Worm (Caenorhabditis elegans) whole organism, early embryonic: ENCODE results near the gene T26G10.4.
A peak's percentile ranks its signal among the peaks of the same experiment; 100 is the strongest.

Experiments used
- B0310.2 ChIP-seq: sonication (generic microtip); optimal IDR thresholded peaks from 2 replicates; lab custom pipeline; 2016; ENCODE audit warnings: mild to moderate bottlenecking, missing genetic modification characterization, missing compliant biosample characterization
- F13C5.2 ChIP-seq: sonication (generic microtip); optimal IDR thresholded peaks from 2 replicates; lab custom pipeline; 2017; ENCODE audit warnings: mild to moderate bottlenecking, missing genetic modification characterization, inconsistent platforms, missing compliant biosample characterization
- aly-1 ChIP-seq: sonication (generic microtip); optimal IDR thresholded peaks from 2 replicates; lab custom pipeline; 2016; ENCODE audit warnings: missing genetic modification characterization, missing compliant biosample characterization
- ama-1 ChIP-seq: fragments of 150-350 bp; optimal IDR thresholded peaks from 2 replicates; lab custom pipeline; 2014
- ceh-13 ChIP-seq: fragments of 200-800 bp; sonication (Bioruptor generic); optimal IDR thresholded peaks from 2 replicates; lab custom pipeline; 2018; ENCODE audit warnings: mild to moderate bottlenecking, missing genetic modification characterization, missing compliant biosample characterization
- ceh-36 ChIP-seq: sonication (generic microtip); optimal IDR thresholded peaks from 2 replicates; lab custom pipeline; 2016; ENCODE audit warnings: missing genetic modification characterization, inconsistent platforms, missing compliant biosample characterization
- ets-7 ChIP-seq: sonication (generic microtip); optimal IDR thresholded peaks from 2 replicates; lab custom pipeline; 2016; ENCODE audit warnings: missing genotype, missing genetic modification characterization, missing compliant biosample characterization
- flt-1 ChIP-seq: fragments of 200-800 bp; sonication (Bioruptor generic); IDR thresholded peaks from 2 replicates; pipeline ENCODE4 v1.3.6; 2022; ENCODE audit warnings: missing genetic modification characterization, missing compliant biosample characterization
- hmbx-1 ChIP-seq: sonication (generic microtip); optimal IDR thresholded peaks from 2 replicates; lab custom pipeline; 2016; ENCODE audit warnings: mild to moderate bottlenecking, missing genetic modification characterization, missing compliant biosample characterization
- hmg-4 ChIP-seq: fragments of 200-800 bp; sonication (Bioruptor generic); optimal IDR thresholded peaks from 2 replicates; lab custom pipeline; 2018; ENCODE audit warnings: mild to moderate bottlenecking, missing genetic modification characterization, missing compliant biosample characterization
- hnd-1 ChIP-seq: sonication (generic microtip); optimal IDR thresholded peaks from 2 replicates; lab custom pipeline; 2016; ENCODE audit warnings: missing genetic modification characterization, missing compliant biosample characterization
- pes-1 ChIP-seq: fragments of 200-800 bp; sonication (Bioruptor generic); IDR thresholded peaks from 2 replicates; pipeline ENCODE4 v1.3.6; 2022; ENCODE audit warnings: missing genetic modification reagents, missing genetic modification characterization, missing compliant biosample characterization
- scrt-1 ChIP-seq: fragments of 200-800 bp; sonication (Bioruptor generic); IDR thresholded peaks from 2 replicates; pipeline ENCODE4 v1.3.6; 2022; ENCODE audit warnings: missing genetic modification characterization, missing compliant biosample characterization
- sea-1 ChIP-seq: fragments of 200-800 bp; sonication (Bioruptor generic); conservative IDR thresholded peaks from 2 replicates; pipeline ENCODE4 v1.3.6; 2022; ENCODE audit warnings: missing genetic modification characterization, missing compliant biosample characterization
- tbx-11 ChIP-seq: fragments of 200-800 bp; sonication (Bioruptor generic); IDR thresholded peaks from 2 replicates; pipeline ENCODE4 v1.3.6; 2022; ENCODE audit warnings: missing genetic modification characterization, missing compliant biosample characterization
- tbx-37 ChIP-seq: fragments of 200-800 bp; sonication (Bioruptor generic); conservative IDR thresholded peaks from 2 replicates; pipeline ENCODE4 v1.3.6; 2022; ENCODE audit warnings: missing genetic modification reagents, missing genetic modification characterization, missing compliant biosample characterization
- tra-4 ChIP-seq: sonication (generic microtip); optimal IDR thresholded peaks from 2 replicates; lab custom pipeline; 2017; ENCODE audit warnings: missing genetic modification characterization, missing compliant biosample characterization

T26G10.4 gene

ce11 chrIII:9439399-9439798, 19.1 kb downstream of the T26G10.4 start, which contains the start of gene F54C8.1:
Gene F54C8.1 (plus strand): TSS chrIII:9439699.
- TF ChIP-seq hmg-4 (GFP tag; lab: Kevin White, UChicago) (no peak), ceh-13 (GFP tag; lab: Kevin White, UChicago) (no peak), B0310.2 (tag; lab: Kevin White, UChicago) (no peak), ceh-36 (tag; lab: Kevin White, UChicago) (no peak), hmbx-1 (no peak), ets-7 (tag; lab: Kevin White, UChicago) (no peak), flt-1 (GFP tag; lab: Robert Waterston, UW) (no peak), scrt-1 (GFP tag; lab: Robert Waterston, UW) (no peak), tbx-11 (GFP tag; lab: Robert Waterston, UW) (no peak), F13C5.2 (tag; lab: Kevin White, UChicago) (no peak), ama-1 (lab: Kevin White, UChicago) (no peak), pes-1 (no peak), sea-1 (GFP tag; lab: Robert Waterston, UW) (no peak)

DNA sequence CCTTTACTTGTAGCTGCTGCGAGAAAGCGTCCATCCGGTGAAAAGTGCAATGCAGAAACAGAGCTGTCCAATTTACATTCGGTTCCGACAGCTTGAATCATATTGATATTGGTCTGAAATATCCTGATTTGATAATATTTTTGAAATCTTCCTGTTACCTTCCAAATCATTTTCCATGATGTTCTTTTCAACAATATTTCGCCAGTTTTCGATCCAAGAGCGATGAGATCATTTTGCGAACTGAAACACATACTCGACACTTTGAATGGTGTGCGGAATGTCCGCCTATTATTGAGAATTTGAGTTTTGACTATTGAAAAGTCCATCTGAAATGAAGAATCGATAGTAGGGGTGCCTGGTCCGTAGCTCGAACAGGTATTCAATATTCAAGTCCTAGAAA, 20.8 kb downstream of the T26G10.4 start, which contains the start of gene emb-30:
emb-30 (minus strand) TSS at position 328 of the 400 bp plus-strand sequence.
- TF ChIP-seq ceh-13 (GFP tag; lab: Kevin White, UChicago) (no peak), pes-1 (no peak), scrt-1 (GFP tag; lab: Robert Waterston, UW) (no peak), ceh-36 (tag; lab: Kevin White, UChicago) (no peak), ets-7 (tag; lab: Kevin White, UChicago) (no peak), ama-1 (lab: Kevin White, UChicago) (no peak), hmg-4 (GFP tag; lab: Kevin White, UChicago) (no peak), F13C5.2 (tag; lab: Kevin White, UChicago) (no peak), flt-1 (GFP tag; lab: Robert Waterston, UW) (no peak), B0310.2 (tag; lab: Kevin White, UChicago) (no peak), aly-1 (tag; lab: Kevin White, UChicago) (no peak), tra-4 (tag; lab: Kevin White, UChicago) (no peak), hnd-1 (tag; lab: Kevin White, UChicago) (no peak), tbx-37 (GFP tag; lab: Robert Waterston, UW) (no peak), tbx-11 (GFP tag; lab: Robert Waterston, UW) (no peak), hmbx-1 (no peak)

DNA sequence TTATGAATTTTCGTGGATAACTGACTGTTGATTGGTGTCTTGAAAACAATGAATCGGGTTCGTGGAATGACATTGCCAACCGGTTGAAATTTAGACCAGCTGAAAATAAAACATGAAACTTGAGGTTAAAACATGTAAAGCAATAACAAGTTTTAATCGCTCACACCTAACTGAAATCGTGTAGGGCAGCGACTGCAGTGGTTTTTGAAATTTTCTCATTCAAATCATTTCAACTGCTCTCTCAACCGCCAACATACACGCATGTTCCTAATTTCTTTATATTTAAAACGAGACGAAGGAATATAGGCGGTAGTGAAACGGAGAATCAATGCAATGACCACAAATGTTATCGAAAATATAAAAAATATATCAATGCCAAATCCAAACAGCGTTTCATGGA, 22.5 kb downstream of the T26G10.4 start:
- no peak for TF ChIP-seq ets-7 (tag; lab: Kevin White, UChicago)
- no peak for TF ChIP-seq hmg-4 (GFP tag; lab: Kevin White, UChicago)
- no peak for TF ChIP-seq ama-1 (lab: Kevin White, UChicago)
- no peak for TF ChIP-seq B0310.2 (tag; lab: Kevin White, UChicago)
- TF ChIP-seq pes-1 = no peak
- TF ChIP-seq F13C5.2 (tag; lab: Kevin White, UChicago) = no peak
- TF ChIP-seq aly-1 (tag; lab: Kevin White, UChicago) = no peak
- TF ChIP-seq ceh-36 (tag; lab: Kevin White, UChicago) = no peak
- no peak for TF ChIP-seq hmbx-1
- no peak for TF ChIP-seq hnd-1 (tag; lab: Kevin White, UChicago)
- no peak for TF ChIP-seq sea-1 (GFP tag; lab: Robert Waterston, UW)
- TF ChIP-seq tbx-37 (GFP tag; lab: Robert Waterston, UW) = no peak
- no peak for TF ChIP-seq flt-1 (GFP tag; lab: Robert Waterston, UW)
- TF ChIP-seq ceh-13 (GFP tag; lab: Kevin White, UChicago) = no peak
- TF ChIP-seq tbx-11 (GFP tag; lab: Robert Waterston, UW) = no peak
- TF ChIP-seq tra-4 (tag; lab: Kevin White, UChicago) = no peak
- no peak for TF ChIP-seq scrt-1 (GFP tag; lab: Robert Waterston, UW)

- TF ChIP-seq flt-1 (GFP tag; lab: Robert Waterston, UW) (no peak), B0310.2 (tag; lab: Kevin White, UChicago) (peak; percentile 23), tbx-11 (GFP tag; lab: Robert Waterston, UW) (no peak), hmg-4 (GFP tag; lab: Kevin White, UChicago) (peak; percentile 46), sea-1 (GFP tag; lab: Robert Waterston, UW) (0 out of 2 replicates have a peak, but pooled peaks have one; percentile 39), scrt-1 (GFP tag; lab: Robert Waterston, UW) (no peak), ceh-13 (GFP tag; lab: Kevin White, UChicago) (no peak), pes-1 (peak; percentile 27; the same call in 1 of the 2 replicates)
Observed at ce11 chrIII:9443417-9444027, 23.2 kb downstream of the T26G10.4 start, which contains the start of gene pir-2. Gene pir-2 (minus strand): TSS chrIII:9443634.

DNA sequence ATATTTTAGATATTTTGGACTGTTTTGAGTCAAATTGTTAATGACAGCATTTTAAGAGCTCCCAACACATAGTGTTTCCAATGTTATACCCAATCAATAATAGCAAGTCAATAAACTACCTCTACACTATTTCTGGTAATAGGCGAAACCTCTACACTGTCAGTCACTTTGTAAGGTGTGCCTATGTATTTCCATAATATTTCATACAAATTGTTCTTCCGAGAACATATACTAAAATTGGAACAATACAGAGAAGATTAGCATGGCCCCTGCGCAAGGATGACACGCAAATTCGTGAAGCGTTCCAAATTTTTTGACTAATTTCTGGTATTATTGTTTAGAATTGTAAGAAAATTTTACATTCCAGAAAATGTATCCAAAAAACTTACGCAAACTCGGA, 25.4 kb downstream of the T26G10.4 start:
- peak; percentile 52; the same call in 1 of the 2 replicates for TF ChIP-seq pes-1

DNA sequence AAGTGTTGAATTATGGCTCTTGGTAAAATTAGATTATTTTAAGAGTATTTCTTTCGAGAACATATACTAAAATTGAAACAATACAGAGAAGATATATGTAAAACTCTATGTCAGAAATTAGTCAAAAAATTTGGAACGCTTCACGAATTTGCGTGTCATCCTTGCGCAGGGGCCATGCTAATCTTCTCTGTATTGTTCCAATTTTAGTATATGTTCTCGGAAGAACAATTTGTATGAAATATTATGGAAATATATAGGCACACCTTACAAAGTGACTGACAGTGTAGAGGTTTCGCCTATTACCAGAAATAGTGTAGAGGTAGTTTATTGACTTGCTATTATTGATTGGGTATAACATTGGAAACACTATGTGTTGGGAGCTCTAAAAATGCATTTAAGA, 27.3 kb downstream of the T26G10.4 start:
- TF ChIP-seq pes-1 = peak; percentile 65

ce11 chrIII:9449351-9449750, 29.0 kb downstream of the T26G10.4 start:
- 0 out of 2 replicates have a peak, but pooled peaks have one; percentile 13 for TF ChIP-seq pes-1

DNA sequence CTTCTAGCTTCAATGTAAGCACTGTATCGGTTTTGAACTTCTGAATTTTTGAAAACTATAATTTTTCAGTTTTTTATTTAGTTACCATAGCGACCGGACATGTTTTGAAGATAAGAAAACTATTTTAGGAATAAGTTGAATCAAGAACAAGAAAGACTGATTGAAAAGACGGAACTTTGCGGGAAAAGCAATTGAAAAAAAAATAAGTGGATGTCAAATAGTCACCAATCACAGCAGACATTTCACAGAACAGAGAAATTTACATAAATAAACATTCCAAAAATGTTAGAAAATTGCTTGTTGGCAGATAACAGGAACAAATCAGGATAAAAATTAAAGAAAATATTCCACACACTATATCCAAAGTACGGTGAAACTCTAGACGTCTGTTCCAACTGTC, 29.5 kb downstream of the T26G10.4 start, which contains the start of gene F54C8.6:
F54C8.6 (minus strand) TSS at position 101 of the 400 bp plus-strand sequence.
- TF ChIP-seq tra-4 (tag; lab: Kevin White, UChicago) = no peak
- TF ChIP-seq ceh-36 (tag; lab: Kevin White, UChicago) = no peak
- no peak for TF ChIP-seq B0310.2 (tag; lab: Kevin White, UChicago)
- no peak for TF ChIP-seq aly-1 (tag; lab: Kevin White, UChicago)
- TF ChIP-seq tbx-37 (GFP tag; lab: Robert Waterston, UW) = no peak
- TF ChIP-seq ama-1 (lab: Kevin White, UChicago) = no peak
- no peak for TF ChIP-seq hmg-4 (GFP tag; lab: Kevin White, UChicago)
- no peak for TF ChIP-seq hmbx-1
- no peak for TF ChIP-seq F13C5.2 (tag; lab: Kevin White, UChicago)
- no peak for TF ChIP-seq tbx-11 (GFP tag; lab: Robert Waterston, UW)
- no peak for TF ChIP-seq sea-1 (GFP tag; lab: Robert Waterston, UW)
- TF ChIP-seq scrt-1 (GFP tag; lab: Robert Waterston, UW) = no peak
- no peak for TF ChIP-seq ets-7 (tag; lab: Kevin White, UChicago)
- TF ChIP-seq flt-1 (GFP tag; lab: Robert Waterston, UW) = no peak
- no peak for TF ChIP-seq ceh-13 (GFP tag; lab: Kevin White, UChicago)
- TF ChIP-seq pes-1 = no peak
